Worm (Caenorhabditis elegans): ENCODE measurements around the gene lge-1.

- TF ChIP-seq snpc-4 (tag; optimal IDR thresholded peaks at IDR 0.05) (no peak), nhr-2 (tag; optimal IDR thresholded peaks at IDR 0.05) (no peak), lsy-2 (tag; optimal IDR thresholded peaks at IDR 0.05) (no peak), nhr-28 (tag; optimal IDR thresholded peaks at IDR 0.05) (no peak), blmp-1 (tag; optimal IDR thresholded peaks at IDR 0.05) (no peak), bed-3 (GFP tag; optimal IDR thresholded peaks at IDR 0.05) (no peak), M03D4.4 (tag; optimal IDR thresholded peaks at IDR 0.05) (no peak), lin-13 (tag; optimal IDR thresholded peaks at IDR 0.05) (no peak), ces-1 (GFP tag; optimal IDR thresholded peaks at IDR 0.05) (no peak)
Observed at ce11 chrX:10982051-10982450, 15.7 kb downstream of the lge-1 start, which contains the start of gene ver-4.
